Fruit fly (Drosophila melanogaster) whole organism, embryonic: ENCODE measurements around the gene Coa8.

Source experiments
- Aef1 ChIP-seq: fragments of 200-800 bp; sonication (Bioruptor generic); IDR thresholded peaks from 3 replicates; pipeline ENCODE4 v1.3.6; 2022; ENCODE audit warnings: missing biosample characterization, missing genetic modification characterization
- Atf-2 ChIP-seq: fragments of 200-800 bp; sonication (Bioruptor generic); optimal IDR thresholded peaks from 2 replicates; lab custom pipeline; 2016; ENCODE audit warnings: missing biosample characterization, missing genetic modification characterization
- CG1024 ChIP-seq: fragments of 200-800 bp; sonication (Bioruptor generic); IDR thresholded peaks from 2 replicates; pipeline ENCODE4 v1.3.6; 2022; ENCODE audit warnings: missing biosample characterization, missing genetic modification characterization
- CG10366 ChIP-seq: fragments of 200-800 bp; sonication (Bioruptor generic); IDR thresholded peaks from 2 replicates; pipeline ENCODE4 v1.3.6; 2022; ENCODE audit warnings: missing biosample characterization, missing genetic modification characterization
- CG10462 ChIP-seq: fragments of 200-800 bp; sonication (Bioruptor generic); optimal IDR thresholded peaks from 2 replicates; lab custom pipeline; 2016; ENCODE audit warnings: missing biosample characterization, missing genetic modification characterization
- CG1603 ChIP-seq: fragments of 200-800 bp; sonication (Bioruptor generic); optimal IDR thresholded peaks from 2 replicates; lab custom pipeline; 2019; ENCODE audit warnings: missing biosample characterization, mild to moderate bottlenecking, missing genetic modification characterization, moderate library complexity
- CG16863 ChIP-seq: fragments of 200-800 bp; sonication (Bioruptor generic); optimal IDR thresholded peaks from 3 replicates; lab custom pipeline; 2016; ENCODE audit warnings: missing biosample characterization, missing genetic modification characterization
- CG17361 ChIP-seq: fragments of 200-800 bp; sonication (Bioruptor generic); IDR thresholded peaks from 3 replicates; pipeline ENCODE4 v1.3.6; 2022; ENCODE audit warnings: missing biosample characterization, missing genetic modification characterization
- CG17912 ChIP-seq: fragments of 200-800 bp; sonication (Bioruptor generic); optimal IDR thresholded peaks from 2 replicates; lab custom pipeline; 2018; ENCODE audit warnings: missing biosample characterization, mild to moderate bottlenecking, missing genetic modification characterization
- CG2116 ChIP-seq: fragments of 200-800 bp; sonication (Bioruptor generic); optimal IDR thresholded peaks from 3 replicates; lab custom pipeline; 2018; ENCODE audit warnings: missing biosample characterization, mild to moderate bottlenecking, missing genetic modification characterization
- CG30403 ChIP-seq: fragments of 200-800 bp; sonication (Bioruptor generic); optimal IDR thresholded peaks from 3 replicates; lab custom pipeline; 2016; ENCODE audit warnings: missing biosample characterization, missing genetic modification characterization
- CG8281 ChIP-seq: fragments of 200-800 bp; sonication (Bioruptor generic); optimal IDR thresholded peaks from 2 replicates; lab custom pipeline; 2018; ENCODE audit warnings: missing biosample characterization, mild to moderate bottlenecking, missing genetic modification characterization, moderate library complexity
- CG8290 ChIP-seq, 3 experiments: fragments of 200-800 bp; sonication (Bioruptor generic); optimal IDR thresholded peaks; 2 replicates each; lab custom pipeline; 2016 to 2019; ENCODE audit warnings: missing biosample characterization in 3 of 3, missing genetic modification characterization in 3 of 3, mild to moderate bottlenecking in 2 of 3, moderate library complexity in 1 of 3
- CG9215 ChIP-seq: fragments of 200-800 bp; sonication (Bioruptor generic); IDR thresholded peaks from 2 replicates; pipeline ENCODE4 v1.3.6; 2022; ENCODE audit warnings: missing biosample characterization, missing genetic modification characterization
- CG9932 ChIP-seq: fragments of 200-800 bp; sonication (Bioruptor generic); IDR thresholded peaks from 2 replicates; pipeline ENCODE4 v1.3.6; 2022; ENCODE audit warnings: missing biosample characterization, missing genetic modification characterization
- CHES-1-like ChIP-seq: fragments of 200-800 bp; sonication (Bioruptor generic); optimal IDR thresholded peaks from 2 replicates; lab custom pipeline; 2016; ENCODE audit warnings: missing biosample characterization, missing genetic modification characterization
- D19B ChIP-seq: fragments of 200-800 bp; sonication (Bioruptor generic); optimal IDR thresholded peaks from 2 replicates; lab custom pipeline; 2017; ENCODE audit warnings: missing biosample characterization, mild to moderate bottlenecking, missing genetic modification characterization
- Dll ChIP-seq: fragments of 200-800 bp; sonication (Bioruptor generic); IDR thresholded peaks from 4 replicates; pipeline ENCODE4 v1.3.6; 2022; ENCODE audit warnings: missing biosample characterization, missing genetic modification characterization; ENCODE audit not compliant: partially characterized antibody
- Hey ChIP-seq: fragments of 200-800 bp; sonication (Bioruptor generic); optimal IDR thresholded peaks from 3 replicates; lab custom pipeline; 2018; ENCODE audit warnings: missing biosample characterization, mild to moderate bottlenecking, missing genetic modification characterization
- Hmr ChIP-seq: fragments of 200-800 bp; sonication (Bioruptor generic); optimal IDR thresholded peaks from 3 replicates; lab custom pipeline; 2017; ENCODE audit warnings: mild to moderate bottlenecking, missing biosample characterization, missing genetic modification reagents, missing genetic modification characterization
- NK7.1 ChIP-seq: fragments of 200-800 bp; sonication (Bioruptor generic); optimal IDR thresholded peaks from 3 replicates; lab custom pipeline; 2016; ENCODE audit warnings: missing biosample characterization, missing genetic modification characterization
- Nf-YC ChIP-seq: fragments of 200-800 bp; optimal IDR thresholded peaks from 3 replicates; lab custom pipeline; 2019; ENCODE audit warnings: missing biosample characterization, mild to moderate bottlenecking, missing genetic modification characterization, moderate library complexity
- PHDP ChIP-seq: fragments of 200-800 bp; sonication (Bioruptor generic); optimal IDR thresholded peaks from 3 replicates; lab custom pipeline; 2018; ENCODE audit warnings: missing biosample characterization, mild to moderate bottlenecking, missing genetic modification characterization, moderate library complexity
- Taf1 ChIP-seq: fragments of 200-800 bp; sonication (Bioruptor generic); IDR thresholded peaks from 2 replicates; pipeline ENCODE4 v1.3.6; 2022; ENCODE audit warnings: missing biosample characterization, missing genetic modification characterization
- Xrp1 ChIP-seq: fragments of 200-800 bp; sonication (Bioruptor generic); IDR thresholded peaks from 2 replicates; pipeline ENCODE4 v1.3.6; 2022; ENCODE audit warnings: missing biosample characterization, missing genetic modification characterization
- YL-1 ChIP-seq: fragments of 200-800 bp; sonication (Bioruptor generic); optimal IDR thresholded peaks from 3 replicates; lab custom pipeline; 2017; ENCODE audit warnings: missing biosample characterization, mild to moderate bottlenecking, missing genetic modification characterization
- amos ChIP-seq: fragments of 200-800 bp; sonication (Bioruptor generic); IDR thresholded peaks from 2 replicates; pipeline ENCODE4 v1.3.6; 2022; ENCODE audit warnings: missing biosample characterization, missing genetic modification characterization; ENCODE audit not compliant: partially characterized antibody
- aop ChIP-seq: fragments of 200-800 bp; sonication (Bioruptor generic); IDR thresholded peaks from 2 replicates; pipeline ENCODE4 v1.3.6; 2022; ENCODE audit warnings: missing biosample characterization, missing genetic modification characterization
- ara ChIP-seq: fragments of 200-800 bp; sonication (Bioruptor generic); IDR thresholded peaks from 2 replicates; pipeline ENCODE4 v1.3.6; 2022; ENCODE audit warnings: missing biosample characterization, missing genetic modification characterization
- exex ChIP-seq: fragments of 200-800 bp; sonication (Bioruptor generic); optimal IDR thresholded peaks from 4 replicates; lab custom pipeline; 2018; ENCODE audit warnings: missing biosample characterization, mild to moderate bottlenecking, missing genetic modification characterization, moderate library complexity
- gce ChIP-seq: fragments of 200-800 bp; sonication (Bioruptor generic); IDR thresholded peaks from 3 replicates; pipeline ENCODE4 v1.3.6; 2022; ENCODE audit warnings: missing biosample characterization, missing genetic modification characterization
- hbn ChIP-seq: fragments of 200-800 bp; sonication (Bioruptor generic); IDR thresholded peaks from 2 replicates; pipeline ENCODE4 v1.3.6; 2022; ENCODE audit warnings: missing biosample characterization, missing genetic modification characterization; ENCODE audit not compliant: partially characterized antibody
- hkb ChIP-seq, 2 experiments: fragments of 200-800 bp in 1 of 2; fragments of >200 bp in 1 of 2; sonication (Bioruptor generic) in 1 of 2; IDR thresholded peaks in 1 of 2; optimal IDR thresholded peaks in 1 of 2; 2 replicates each; pipeline versions ENCODE4 v1.3.6 to Lab custom; 2017 to 2022; ENCODE audit warnings: missing biosample characterization in 1 of 2, missing genetic modification characterization in 1 of 2
- insv ChIP-seq, 2 experiments: fragments of 200-800 bp; sonication (Bioruptor generic); optimal IDR thresholded peaks; 3 replicates each; lab custom pipeline; 2016 to 2018; ENCODE audit warnings: missing biosample characterization in 2 of 2, missing genetic modification characterization in 2 of 2
- maf-S ChIP-seq: fragments of 200-800 bp; sonication (Bioruptor generic); optimal IDR thresholded peaks from 2 replicates; lab custom pipeline; 2016; ENCODE audit warnings: missing biosample characterization, missing genetic modification characterization
- nom ChIP-seq: fragments of 200-800 bp; sonication (Bioruptor generic); optimal IDR thresholded peaks from 2 replicates; lab custom pipeline; 2017; ENCODE audit warnings: missing biosample characterization, missing genetic modification characterization, mild to moderate bottlenecking, moderate library complexity, missing genetic modification reagents
- odd ChIP-seq: fragments of 200-800 bp; sonication (Bioruptor generic); optimal IDR thresholded peaks from 2 replicates; lab custom pipeline; 2017; ENCODE audit warnings: missing biosample characterization, mild to moderate bottlenecking, missing genetic modification characterization
- pum ChIP-seq: fragments of 200-800 bp; sonication (Bioruptor generic); optimal IDR thresholded peaks from 2 replicates; lab custom pipeline; 2016; ENCODE audit warnings: missing biosample characterization, missing genetic modification characterization
- ranshi ChIP-seq: fragments of 200-800 bp; sonication (Bioruptor generic); IDR thresholded peaks from 2 replicates; pipeline ENCODE4 v1.3.6; 2022; ENCODE audit warnings: missing biosample characterization, missing genetic modification characterization
- shn ChIP-seq: fragments of 200-800 bp; sonication (Bioruptor generic); optimal IDR thresholded peaks from 3 replicates; lab custom pipeline; 2016; ENCODE audit warnings: missing biosample characterization, missing genetic modification characterization
- ssp ChIP-seq: fragments of 200-800 bp; sonication (Bioruptor generic); IDR thresholded peaks from 2 replicates; pipeline ENCODE4 v1.3.6; 2022; ENCODE audit warnings: missing biosample characterization, missing genetic modification characterization
- stc ChIP-seq: fragments of 200-800 bp; sonication (Bioruptor generic); IDR thresholded peaks from 2 replicates; pipeline ENCODE4 v1.3.6; 2022; ENCODE audit warnings: missing biosample characterization, missing genetic modification characterization
- stwl ChIP-seq: fragments of 200-800 bp; sonication (Bioruptor generic); optimal IDR thresholded peaks from 3 replicates; lab custom pipeline; 2018; ENCODE audit warnings: missing biosample characterization, mild to moderate bottlenecking, missing genetic modification characterization, moderate library complexity
- sug ChIP-seq: fragments of 200-800 bp; optimal IDR thresholded peaks from 2 replicates; lab custom pipeline; 2019; ENCODE audit warnings: missing biosample characterization, mild to moderate bottlenecking, missing genetic modification characterization, moderate library complexity
- tgo ChIP-seq: fragments of 200-800 bp; sonication (Bioruptor generic); IDR thresholded peaks from 3 replicates; pipeline ENCODE4 v1.3.6; 2022; ENCODE audit warnings: missing biosample characterization, missing genetic modification characterization
- trem ChIP-seq: fragments of 200-800 bp; optimal IDR thresholded peaks from 3 replicates; lab custom pipeline; 2019; ENCODE audit warnings: missing biosample characterization, mild to moderate bottlenecking, missing genetic modification characterization, moderate library complexity
- vvl ChIP-seq: fragments of 200-800 bp; sonication (Bioruptor generic); IDR thresholded peaks from 2 replicates; pipeline ENCODE4 v1.3.6; 2022; ENCODE audit warnings: missing biosample characterization, missing genetic modification characterization
- wek ChIP-seq: fragments of 200-800 bp; sonication (Bioruptor generic); optimal IDR thresholded peaks from 3 replicates; lab custom pipeline; 2018; ENCODE audit warnings: missing biosample characterization, mild to moderate bottlenecking, missing genetic modification characterization, moderate library complexity

Coa8 gene

dm6 chrX:1927473-1928306 is 47.6 kb downstream of the Coa8 start, which contains the start of gene CG11596 (continued):
- TF ChIP-seq hbn (GFP tag; lab: Robert Waterston, UW): no peak
- TF ChIP-seq CG8281 (tag; lab: Kevin White, UChicago): no peak
- no peak for TF ChIP-seq D19B (GFP tag; lab: Kevin White, UChicago)
- TF ChIP-seq Dll (GFP tag; lab: Robert Waterston, UW): 0 out of 4 replicates have a peak, but pooled peaks have one; percentile 15
- peak; percentile 28; the same call in 1 of the 2 replicates for TF ChIP-seq CG9215 (GFP tag; lab: Robert Waterston, UW)
- no peak for TF ChIP-seq NK7.1 (GFP tag; lab: Kevin White, UChicago)
- TF ChIP-seq nom (GFP tag; lab: Kevin White, UChicago): no peak
- TF ChIP-seq stwl (tag; lab: Kevin White, UChicago): peak; percentile 30
- TF ChIP-seq amos (GFP tag; lab: Robert Waterston, UW): peak; percentile 34; the same call in 1 of the 2 replicates
- TF ChIP-seq Hey (tag; lab: Kevin White, UChicago): no peak
- no peak for TF ChIP-seq Aef1 (GFP tag; lab: Robert Waterston, UW)
- TF ChIP-seq CG1024 (GFP tag; lab: Robert Waterston, UW): no peak
- no peak for TF ChIP-seq maf-S
- no peak for TF ChIP-seq aop (GFP tag; lab: Robert Waterston, UW)
- peak; percentile 20 for TF ChIP-seq Nf-YC
- no peak for TF ChIP-seq ssp (GFP tag; lab: Robert Waterston, UW)
- no peak for TF ChIP-seq ara
- no peak for TF ChIP-seq wek (GFP tag; lab: Kevin White, UChicago)
- TF ChIP-seq Taf1 (GFP tag; lab: Robert Waterston, UW): no peak
- TF ChIP-seq CG17361 (GFP tag; lab: Robert Waterston, UW): 0 out of 3 replicates have a peak, but pooled peaks have one; percentile 28
- TF ChIP-seq CHES-1-like (GFP tag; lab: Kevin White, UChicago): no peak
- TF ChIP-seq insv (GFP tag; optimal IDR thresholded peaks at IDR 0.05; lab: Kevin White, UChicago): peak in 1 of 2 experiments; percentile 2
- TF ChIP-seq Xrp1 (GFP tag; lab: Robert Waterston, UW): peak; percentile 13; the same call in 1 of the 2 replicates
- no peak for TF ChIP-seq odd (GFP tag; lab: Kevin White, UChicago)
- TF ChIP-seq gce (GFP tag; lab: Robert Waterston, UW): no peak
- no peak for TF ChIP-seq pum (GFP tag; lab: Kevin White, UChicago)
- peak; percentile 22; the same call in 1 of the 2 replicates for TF ChIP-seq vvl
- no peak for TF ChIP-seq stc (GFP tag; lab: Robert Waterston, UW)
- TF ChIP-seq CG10366 (GFP tag; lab: Robert Waterston, UW): peak; percentile 20; the same call in 1 of the 2 replicates
- TF ChIP-seq ranshi (GFP tag; lab: Robert Waterston, UW): peak; percentile 11; the same call in 1 of the 2 replicates
- peak; percentile 57 for TF ChIP-seq sug (tag; lab: Kevin White, UChicago)
- TF ChIP-seq CG2116 (GFP tag; lab: Kevin White, UChicago): peak; percentile 63
- no peak for TF ChIP-seq Atf-2 (GFP tag; lab: Kevin White, UChicago)
- TF ChIP-seq exex (tag; lab: Kevin White, UChicago): peak; percentile 58
- TF ChIP-seq CG30403 (GFP tag; lab: Kevin White, UChicago): peak; percentile 13
- 0 out of 3 replicates have a peak, but pooled peaks have one; percentile 25 for TF ChIP-seq tgo (GFP tag; lab: Robert Waterston, UW)
- no peak for TF ChIP-seq CG10462 (GFP tag; lab: Kevin White, UChicago)
- TF ChIP-seq shn (GFP tag; lab: Kevin White, UChicago): peak; percentile 33
- peak; percentile 17 for TF ChIP-seq Hmr
- TF ChIP-seq CG1603 (tag; lab: Kevin White, UChicago): peak; percentile 43
- TF ChIP-seq YL-1: peak; percentile 67
- TF ChIP-seq CG17912 (GFP tag; lab: Kevin White, UChicago): no peak
- TF ChIP-seq trem (tag; lab: Kevin White, UChicago): peak; percentile 46
- peak; percentile 58 for TF ChIP-seq CG9932 (GFP tag; lab: Robert Waterston, UW)
- TF ChIP-seq CG16863 (GFP tag; lab: Kevin White, UChicago): peak; percentile 93
- peak; percentile 1 for TF ChIP-seq PHDP
- TF ChIP-seq hkb (optimal IDR thresholded peaks at IDR 0.05; lab: Kevin White, UChicago): no peak
- 0 out of 2 replicates have a peak, but pooled peaks have one; percentile 26 for TF ChIP-seq hkb (GFP tag; IDR thresholded peaks at IDR 0.05; lab: Robert Waterston, UW)
- no peak for TF ChIP-seq CG8290 (GFP tag; optimal IDR thresholded peaks at IDR 0.05; lab: Kevin White, UChicago)
- TF ChIP-seq CG8290 (tag; optimal IDR thresholded peaks at IDR 0.05; lab: Kevin White, UChicago): no peak
